Fruit fly (Drosophila melanogaster) whole organism, embryonic: ENCODE data around the gene CG31797.
A peak's percentile ranks its signal among the peaks of the same experiment; 100 is the strongest.

Experiments
- Antp ChIP-seq: fragments of 200-800 bp; sonication (Bioruptor generic); optimal IDR thresholded peaks from 3 replicates; lab custom pipeline; 2016; ENCODE audit warnings: missing biosample characterization, missing genetic modification characterization
- Bdp1 ChIP-seq: fragments of 200-800 bp; sonication (Bioruptor generic); optimal IDR thresholded peaks from 3 replicates; lab custom pipeline; 2016; ENCODE audit warnings: missing biosample characterization, missing genetic modification characterization
- CG10209 ChIP-seq: fragments of 200-800 bp; sonication (Bioruptor generic); optimal IDR thresholded peaks from 3 replicates; lab custom pipeline; 2017; ENCODE audit warnings: missing biosample characterization, mild to moderate bottlenecking, missing genetic modification characterization, missing genetic modification reagents
- CG1024 ChIP-seq: fragments of 200-800 bp; sonication (Bioruptor generic); IDR thresholded peaks from 2 replicates; pipeline ENCODE4 v1.3.6; 2022; ENCODE audit warnings: missing biosample characterization, missing genetic modification characterization
- CG11085 ChIP-seq: fragments of 200-800 bp; sonication (Bioruptor generic); IDR thresholded peaks from 2 replicates; pipeline ENCODE4 v1.3.6; 2022; ENCODE audit warnings: missing biosample characterization, missing genetic modification characterization
- CG12236 ChIP-seq: fragments of 200-800 bp; sonication (Bioruptor generic); optimal IDR thresholded peaks from 2 replicates; lab custom pipeline; 2016; ENCODE audit warnings: missing biosample characterization, missing genetic modification characterization
- CG1233 ChIP-seq: fragments of 200-800 bp; sonication (Bioruptor generic); optimal IDR thresholded peaks from 4 replicates; lab custom pipeline; 2018; ENCODE audit warnings: missing biosample characterization, mild to moderate bottlenecking, missing genetic modification characterization
- CG13123 ChIP-seq: fragments of 200-800 bp; sonication (Bioruptor generic); optimal IDR thresholded peaks from 2 replicates; lab custom pipeline; 2016; ENCODE audit warnings: missing biosample characterization, missing genetic modification characterization
- CG13624 ChIP-seq: fragments of 200-800 bp; sonication (Bioruptor generic); optimal IDR thresholded peaks from 2 replicates; lab custom pipeline; 2016; ENCODE audit warnings: missing biosample characterization, missing genetic modification characterization
- CG17361 ChIP-seq: fragments of 200-800 bp; sonication (Bioruptor generic); IDR thresholded peaks from 3 replicates; pipeline ENCODE4 v1.3.6; 2022; ENCODE audit warnings: missing biosample characterization, missing genetic modification characterization
- CG17912 ChIP-seq: fragments of 200-800 bp; sonication (Bioruptor generic); optimal IDR thresholded peaks from 2 replicates; lab custom pipeline; 2018; ENCODE audit warnings: missing biosample characterization, mild to moderate bottlenecking, missing genetic modification characterization
- CG2202 ChIP-seq: fragments of 200-800 bp; sonication (Bioruptor generic); optimal IDR thresholded peaks from 2 replicates; lab custom pipeline; 2018; ENCODE audit warnings: missing biosample characterization, mild to moderate bottlenecking, missing genetic modification characterization
- CG30403 ChIP-seq: fragments of 200-800 bp; sonication (Bioruptor generic); optimal IDR thresholded peaks from 3 replicates; lab custom pipeline; 2016; ENCODE audit warnings: missing biosample characterization, missing genetic modification characterization
- CG34376 ChIP-seq: fragments of 200-800 bp; sonication (Bioruptor generic); optimal IDR thresholded peaks from 2 replicates; lab custom pipeline; 2018; ENCODE audit warnings: missing biosample characterization, mild to moderate bottlenecking, missing genetic modification characterization
- CG7357 ChIP-seq: fragments of 200-800 bp; sonication (Bioruptor generic); IDR thresholded peaks from 3 replicates; pipeline ENCODE4 v1.3.6; 2022; ENCODE audit warnings: missing biosample characterization, missing genetic modification characterization
- CG7556 ChIP-seq: fragments of 200-800 bp; sonication (Bioruptor generic); optimal IDR thresholded peaks from 2 replicates; lab custom pipeline; 2017; ENCODE audit warnings: missing biosample characterization, mild to moderate bottlenecking, missing genetic modification characterization
- CTCF ChIP-seq: fragments of 200-800 bp; sonication (Bioruptor generic); optimal IDR thresholded peaks from 2 replicates; lab custom pipeline; 2017; ENCODE audit warnings: missing biosample characterization, mild to moderate bottlenecking, missing genetic modification characterization, moderate library complexity
- Camta ChIP-seq: fragments of 200-800 bp; sonication (Bioruptor generic); optimal IDR thresholded peaks from 2 replicates; lab custom pipeline; 2016; ENCODE audit warnings: missing biosample characterization, missing genetic modification characterization
- CkIIα-i1 ChIP-seq: fragments of 200-800 bp; sonication (Bioruptor generic); IDR thresholded peaks from 2 replicates; pipeline ENCODE4 v1.3.6; 2022; ENCODE audit warnings: missing biosample characterization, missing genetic modification characterization
- Doc3 ChIP-seq: fragments of 200-800 bp; sonication (Bioruptor generic); IDR thresholded peaks from 3 replicates; pipeline ENCODE4 v1.3.6; 2022; ENCODE audit warnings: missing biosample characterization, missing genetic modification characterization; ENCODE audit not compliant: partially characterized antibody
- Drgx ChIP-seq: fragments of 200-800 bp; sonication (Bioruptor generic); IDR thresholded peaks from 2 replicates; pipeline ENCODE4 v1.3.6; 2022; ENCODE audit warnings: missing biosample characterization, missing genetic modification characterization
- E2f1 ChIP-seq: fragments of 200-800 bp; sonication (Bioruptor generic); IDR thresholded peaks from 2 replicates; pipeline ENCODE4 v1.3.6; 2022; ENCODE audit warnings: missing biosample characterization, missing genetic modification characterization
- Gsc ChIP-seq: fragments of 200-800 bp; sonication (Bioruptor generic); IDR thresholded peaks from 2 replicates; pipeline ENCODE4 v1.3.6; 2022; ENCODE audit warnings: missing biosample characterization, missing genetic modification characterization
- HLH54F ChIP-seq: fragments of 200-800 bp; sonication (Bioruptor generic); optimal IDR thresholded peaks from 3 replicates; lab custom pipeline; 2016; ENCODE audit warnings: missing biosample characterization, missing genetic modification characterization
- Max ChIP-seq: fragments of 200-800 bp; sonication (Bioruptor generic); optimal IDR thresholded peaks from 2 replicates; lab custom pipeline; 2016; ENCODE audit warnings: missing biosample characterization, mild to moderate bottlenecking, missing genetic modification characterization
- Rfx ChIP-seq: fragments of 200-800 bp; sonication (Bioruptor generic); IDR thresholded peaks from 2 replicates; pipeline ENCODE4 v1.3.6; 2022; ENCODE audit warnings: missing biosample characterization, missing genetic modification characterization
- TFAM ChIP-seq: fragments of 200-800 bp; sonication (Bioruptor generic); optimal IDR thresholded peaks from 2 replicates; lab custom pipeline; 2017; ENCODE audit warnings: missing biosample characterization, missing genetic modification characterization, inconsistent platforms
- abd-A ChIP-seq: fragments of 200-800 bp; sonication (Bioruptor generic); optimal IDR thresholded peaks from 3 replicates; lab custom pipeline; 2019; ENCODE audit warnings: missing biosample characterization, mild to moderate bottlenecking, missing genetic modification characterization, moderate library complexity
- az2 ChIP-seq: fragments of 200-800 bp; sonication (Bioruptor generic); optimal IDR thresholded peaks from 3 replicates; lab custom pipeline; 2016; ENCODE audit warnings: missing biosample characterization, missing genetic modification characterization
- fu2 ChIP-seq: fragments of 200-800 bp; sonication (Bioruptor generic); optimal IDR thresholded peaks from 2 replicates; lab custom pipeline; 2016; ENCODE audit warnings: missing biosample characterization, missing genetic modification characterization
- gce ChIP-seq: fragments of 200-800 bp; sonication (Bioruptor generic); IDR thresholded peaks from 3 replicates; pipeline ENCODE4 v1.3.6; 2022; ENCODE audit warnings: missing biosample characterization, missing genetic modification characterization
- gem ChIP-seq: fragments of 200-800 bp; sonication (Bioruptor generic); optimal IDR thresholded peaks from 2 replicates; lab custom pipeline; 2019; ENCODE audit warnings: missing biosample characterization, mild to moderate bottlenecking, missing genetic modification characterization, moderate library complexity
- klu ChIP-seq: fragments of 200-800 bp; sonication (Bioruptor generic); IDR thresholded peaks from 2 replicates; pipeline ENCODE4 v1.3.6; 2022; ENCODE audit warnings: missing biosample characterization, missing genetic modification characterization
- kni ChIP-seq: fragments of 200-800 bp; sonication (Bioruptor generic); optimal IDR thresholded peaks from 3 replicates; lab custom pipeline; 2017; ENCODE audit warnings: mild to moderate bottlenecking, missing biosample characterization, missing genetic modification reagents, missing genetic modification characterization
- oc ChIP-seq: fragments of 200-800 bp; sonication (Bioruptor generic); optimal IDR thresholded peaks from 2 replicates; lab custom pipeline; 2018; ENCODE audit warnings: missing biosample characterization, mild to moderate bottlenecking, missing genetic modification characterization, moderate library complexity
- row ChIP-seq: fragments of 200-800 bp; sonication (Bioruptor generic); IDR thresholded peaks from 3 replicates; pipeline ENCODE4 v1.3.6; 2022; ENCODE audit warnings: missing biosample characterization, missing genetic modification characterization
- schlank ChIP-seq: fragments of 200-800 bp; sonication (Bioruptor generic); optimal IDR thresholded peaks from 2 replicates; lab custom pipeline; 2018; ENCODE audit warnings: missing biosample characterization, mild to moderate bottlenecking, missing genetic modification characterization
- sd ChIP-seq: fragments of 200-800 bp; sonication (Bioruptor generic); optimal IDR thresholded peaks from 3 replicates; lab custom pipeline; 2018; ENCODE audit warnings: missing biosample characterization, mild to moderate bottlenecking, missing genetic modification characterization, moderate library complexity
- sima ChIP-seq: fragments of 200-800 bp; sonication (Bioruptor generic); optimal IDR thresholded peaks from 2 replicates; lab custom pipeline; 2016; ENCODE audit warnings: missing biosample characterization, missing genetic modification characterization
- slou ChIP-seq: fragments of 200-800 bp; sonication (Bioruptor generic); optimal IDR thresholded peaks from 3 replicates; lab custom pipeline; 2016; ENCODE audit warnings: missing biosample characterization, missing genetic modification characterization
- sqz ChIP-seq: fragments of 200-800 bp; sonication (Bioruptor generic); optimal IDR thresholded peaks from 3 replicates; lab custom pipeline; 2018; ENCODE audit warnings: missing biosample characterization, mild to moderate bottlenecking, missing genetic modification characterization
- ttk ChIP-seq: fragments of 200-800 bp; sonication (Bioruptor generic); IDR thresholded peaks from 2 replicates; pipeline ENCODE4 v2.1.2; 2022; ENCODE audit warnings: missing biosample characterization, missing genetic modification characterization
- tx ChIP-seq: fragments of 200-800 bp; sonication (Bioruptor generic); optimal IDR thresholded peaks from 2 replicates; lab custom pipeline; 2016; ENCODE audit warnings: missing biosample characterization, missing genetic modification characterization
- vnd ChIP-seq: fragments of 200-800 bp; sonication (Bioruptor generic); IDR thresholded peaks from 3 replicates; pipeline ENCODE4 v1.3.6; 2022; ENCODE audit warnings: missing biosample characterization, missing genetic modification characterization; ENCODE audit not compliant: partially characterized antibody
- wek ChIP-seq: fragments of 200-800 bp; sonication (Bioruptor generic); optimal IDR thresholded peaks from 3 replicates; lab custom pipeline; 2018; ENCODE audit warnings: missing biosample characterization, mild to moderate bottlenecking, missing genetic modification characterization, moderate library complexity
- zen2 ChIP-seq: fragments of 200-800 bp; sonication (Bioruptor generic); IDR thresholded peaks from 3 replicates; pipeline ENCODE4 v1.3.6; 2022; ENCODE audit warnings: missing biosample characterization, missing genetic modification characterization; ENCODE audit not compliant: partially characterized antibody

CG31797 gene

DNA sequence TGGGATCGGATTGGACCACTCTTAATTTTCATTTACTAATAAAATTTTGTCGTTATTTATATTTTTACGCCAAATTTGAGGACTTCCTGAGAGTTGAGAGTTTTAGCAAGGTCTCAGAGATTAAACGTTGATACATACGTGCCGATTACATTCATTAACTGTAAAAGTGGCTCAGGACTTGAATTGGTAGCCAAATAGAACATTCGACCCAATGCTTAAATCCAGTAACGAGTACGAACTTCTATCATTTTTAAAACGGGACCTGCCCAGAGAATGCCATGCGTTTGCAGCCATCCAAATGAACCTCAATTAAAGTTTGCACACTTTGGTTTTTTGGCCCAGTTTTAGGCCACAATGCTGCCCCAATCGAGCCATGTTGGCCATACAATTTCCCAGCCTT is at the start of gene CG31797:
Gene CG31797, minus strand, starts transcription at position 101 of the 400 bp plus-strand sequence.
- TF ChIP-seq Camta (GFP tag; lab: Kevin White, UChicago), result no peak
- TF ChIP-seq CG12236 (GFP tag; lab: Kevin White, UChicago), result no peak
- no peak for TF ChIP-seq CG17361 (GFP tag; lab: Robert Waterston, UW)
- TF ChIP-seq gem (tag; lab: Kevin White, UChicago), result no peak
- TF ChIP-seq Max, result no peak
- TF ChIP-seq CG7357, result no peak
- no peak for TF ChIP-seq Gsc (GFP tag; lab: Robert Waterston, UW)

DNA sequence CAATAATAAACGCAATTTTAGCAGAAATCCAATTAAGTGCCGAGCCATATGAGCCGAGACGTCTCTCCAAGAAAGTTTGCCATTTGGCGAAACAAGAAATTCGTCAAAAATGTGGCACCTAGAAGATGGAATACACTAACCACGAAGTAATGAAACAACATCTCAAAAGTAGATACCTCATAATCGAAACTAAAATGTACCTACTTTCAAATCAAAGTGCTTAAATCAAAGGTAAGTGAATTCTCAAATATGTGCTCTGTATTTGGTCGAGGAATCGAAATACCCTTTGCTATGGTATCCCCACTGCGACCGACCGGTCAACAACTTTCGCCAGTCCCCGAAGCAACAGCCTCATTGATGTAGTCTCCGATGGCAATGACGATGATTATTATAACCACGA is 45.6 kb upstream of the CG31797 start:
- TF ChIP-seq CG30403 (GFP tag; lab: Kevin White, UChicago) (no peak), Drgx (GFP tag; lab: Robert Waterston, UW) (peak; percentile 58; the same call in 1 of the 2 replicates)

DNA sequence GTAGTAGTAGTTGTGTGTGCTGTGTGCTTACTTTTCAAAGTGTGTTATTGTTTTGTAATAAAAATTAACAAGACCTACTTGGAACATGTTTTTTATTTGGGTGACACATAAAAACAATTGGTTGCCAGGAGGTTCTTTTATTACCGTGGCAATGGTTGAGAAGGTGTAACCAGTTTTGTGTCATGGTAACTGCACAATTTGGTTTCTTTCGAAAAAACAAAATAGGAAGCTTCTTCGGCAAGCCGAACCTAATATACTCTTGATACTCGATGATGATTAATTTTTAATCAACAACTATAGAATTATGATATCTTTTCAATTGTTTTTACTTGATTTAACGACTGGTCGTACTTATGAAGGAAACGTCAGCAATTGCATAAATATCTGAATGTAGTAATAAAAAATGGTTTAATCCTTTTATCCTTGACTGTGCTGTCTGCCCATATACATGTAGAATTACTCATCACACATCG is 37.8 kb upstream of the CG31797 start, which contains the start of the genes CG17564 and CG10750:
Gene CG17564, minus strand, starts transcription at position 101 of the 473 bp plus-strand sequence.
Gene CG10750, plus strand, starts transcription at position 423 of the 473 bp plus-strand sequence.
- no peak for TF ChIP-seq CG7556 (GFP tag; lab: Kevin White, UChicago)
- no peak for TF ChIP-seq az2 (GFP tag; lab: Kevin White, UChicago)
- TF ChIP-seq CkIIα-i1 (GFP tag; lab: Robert Waterston, UW), result no peak
- no peak for TF ChIP-seq oc
- no peak for TF ChIP-seq Rfx (GFP tag; lab: Robert Waterston, UW)
- TF ChIP-seq CG13123 (GFP tag; lab: Kevin White, UChicago), result no peak
- TF ChIP-seq sqz (GFP tag; lab: Kevin White, UChicago), result no peak
- TF ChIP-seq ttk (GFP tag; lab: Robert Waterston, UW), result no peak
- TF ChIP-seq slou (GFP tag; lab: Kevin White, UChicago), result no peak

DNA sequence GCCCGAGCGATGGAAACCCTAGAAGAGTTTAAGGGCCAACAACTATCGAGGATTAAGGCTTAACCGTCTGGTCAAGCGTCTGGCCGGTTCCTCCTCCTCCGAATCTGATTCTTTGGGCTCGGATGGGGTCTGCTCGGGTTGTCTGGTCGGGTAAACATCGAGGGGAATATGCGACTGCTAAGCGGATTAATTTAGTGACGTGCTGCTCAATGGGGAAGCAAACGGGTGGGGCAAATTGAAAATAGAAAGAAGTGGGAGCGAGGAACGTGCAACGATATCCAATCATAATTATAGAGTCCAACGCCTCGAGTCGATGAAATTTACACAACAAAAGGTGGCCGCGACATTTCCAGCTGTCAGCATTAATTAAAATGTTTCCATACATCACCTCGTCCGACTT is 34.7 kb upstream of the CG31797 start:
- TF ChIP-seq klu (GFP tag; lab: Robert Waterston, UW) (no peak), abd-A (tag; lab: Kevin White, UChicago) (peak; percentile 0), oc (peak; percentile 93), Rfx (GFP tag; lab: Robert Waterston, UW) (no peak), E2f1 (GFP tag; lab: Robert Waterston, UW) (no peak), TFAM (no peak), gce (no peak), sd (tag; lab: Kevin White, UChicago) (peak; percentile 2), kni (GFP tag; lab: Kevin White, UChicago) (peak; percentile 46)

DNA sequence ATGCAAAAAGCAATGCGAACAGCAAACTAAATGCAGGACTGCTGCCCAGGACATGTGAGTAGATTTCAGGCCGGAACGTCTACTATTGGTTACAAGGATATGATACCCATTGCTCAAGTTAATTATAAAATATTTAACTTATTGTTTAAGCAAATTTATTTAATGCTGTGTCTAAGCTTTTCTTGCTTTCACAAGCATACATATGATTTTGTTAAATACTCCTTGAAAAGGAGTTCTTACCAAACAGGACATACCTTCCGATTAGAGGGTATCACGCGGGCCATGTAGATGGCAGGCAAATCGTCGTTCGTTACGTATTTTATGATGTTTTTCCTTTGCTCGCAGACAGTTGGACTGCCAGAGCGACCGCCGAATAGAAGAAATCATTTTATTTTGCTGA is 23.5 kb upstream of the CG31797 start:
- TF ChIP-seq ttk (GFP tag; lab: Robert Waterston, UW), result no peak
- no peak for TF ChIP-seq oc
- TF ChIP-seq CG10209 (GFP tag; lab: Kevin White, UChicago), result peak; percentile 49
- no peak for TF ChIP-seq sima (GFP tag; lab: Kevin White, UChicago)
- no peak for TF ChIP-seq CG17912
- TF ChIP-seq schlank (tag; lab: Kevin White, UChicago), result no peak
- TF ChIP-seq CG11085, result no peak
- no peak for TF ChIP-seq Antp (GFP tag; lab: Kevin White, UChicago)
- TF ChIP-seq CG1233 (GFP tag; lab: Kevin White, UChicago), result peak; percentile 19
- peak; percentile 75 for TF ChIP-seq row (GFP tag; lab: Robert Waterston, UW)
- no peak for TF ChIP-seq CTCF (GFP tag; lab: Kevin White, UChicago)
- 0 out of 2 replicates have a peak, but pooled peaks have one; percentile 24 for TF ChIP-seq CG1024 (GFP tag; lab: Robert Waterston, UW)
- no peak for TF ChIP-seq CG34376 (GFP tag; lab: Kevin White, UChicago)
- TF ChIP-seq fu2 (GFP tag; lab: Kevin White, UChicago), result no peak
- TF ChIP-seq CG13624 (GFP tag; lab: Kevin White, UChicago), result no peak
- no peak for TF ChIP-seq tx (GFP tag; lab: Kevin White, UChicago)
- TF ChIP-seq CG2202 (tag; lab: Kevin White, UChicago), result no peak
- peak; percentile 7 for TF ChIP-seq HLH54F (GFP tag; lab: Kevin White, UChicago)
- no peak for TF ChIP-seq zen2
- no peak for TF ChIP-seq wek (GFP tag; lab: Kevin White, UChicago)
- no peak for TF ChIP-seq vnd (GFP tag; lab: Robert Waterston, UW)
- TF ChIP-seq Bdp1 (GFP tag; lab: Kevin White, UChicago), result no peak
- TF ChIP-seq Doc3, result no peak
